Fruit fly (Drosophila melanogaster) whole organism, embryonic: Measurements from ENCODE around the gene Lgr1.

ENCODE experiments used
- CG4404 ChIP-seq: fragments of 200-800 bp; sonication (Bioruptor generic); IDR thresholded peaks from 2 replicates; pipeline ENCODE4 v1.3.6; 2022; ENCODE audit warnings: missing biosample characterization, missing genetic modification characterization
- CG9817 ChIP-seq: fragments of 200-800 bp; sonication (Bioruptor generic); optimal IDR thresholded peaks from 2 replicates; lab custom pipeline; 2018; ENCODE audit warnings: missing biosample characterization, mild to moderate bottlenecking, missing genetic modification characterization, moderate library complexity
- CHES-1-like ChIP-seq: fragments of 200-800 bp; sonication (Bioruptor generic); optimal IDR thresholded peaks from 2 replicates; lab custom pipeline; 2016; ENCODE audit warnings: missing biosample characterization, missing genetic modification characterization
- Dfd ChIP-seq, 2 experiments: fragments of >200 bp; optimal IDR thresholded peaks; 2 replicates each; lab custom pipeline; 2017; ENCODE audit warnings: missing biosample characterization in 2 of 2, missing genetic modification characterization in 2 of 2
- Gsc ChIP-seq: fragments of 200-800 bp; sonication (Bioruptor generic); IDR thresholded peaks from 2 replicates; pipeline ENCODE4 v1.3.6; 2022; ENCODE audit warnings: missing biosample characterization, missing genetic modification characterization
- Hr39 ChIP-seq: fragments of >200 bp; optimal IDR thresholded peaks from 2 replicates; lab custom pipeline; 2017
- Med ChIP-seq: fragments of 200-800 bp; sonication (Bioruptor generic); peaks from one replicate; lab custom pipeline; 2016; ENCODE audit warnings: missing biosample characterization, missing genetic modification characterization, mild to moderate bottlenecking, inconsistent platforms, moderate library complexity
- dmrt11E ChIP-seq: fragments of 200-800 bp; sonication (Bioruptor generic); optimal IDR thresholded peaks from 3 replicates; lab custom pipeline; 2018; ENCODE audit warnings: missing biosample characterization, mild to moderate bottlenecking, missing genetic modification characterization, moderate library complexity
- pum ChIP-seq: fragments of 200-800 bp; sonication (Bioruptor generic); optimal IDR thresholded peaks from 2 replicates; lab custom pipeline; 2016; ENCODE audit warnings: missing biosample characterization, missing genetic modification characterization

- TF ChIP-seq pum (no peak), Dfd (GFP tag; optimal IDR thresholded peaks at IDR 0.05; lab: Kevin White, UChicago) (no peak), CHES-1-like (no peak), Hr39 (no peak), dmrt11E (tag; lab: Kevin White, UChicago) (no peak), CG4404 (no peak), CG9817 (no peak), Med (no peak), Gsc (GFP tag; lab: Robert Waterston, UW) (no peak)
Measured at dm6 chr3R:17678138-17678873, 47.3 kb upstream of the Lgr1 start.
